Worm (Caenorhabditis elegans): ENCODE data around the gene C07A9.9.

The C07A9.9 gene

DNA sequence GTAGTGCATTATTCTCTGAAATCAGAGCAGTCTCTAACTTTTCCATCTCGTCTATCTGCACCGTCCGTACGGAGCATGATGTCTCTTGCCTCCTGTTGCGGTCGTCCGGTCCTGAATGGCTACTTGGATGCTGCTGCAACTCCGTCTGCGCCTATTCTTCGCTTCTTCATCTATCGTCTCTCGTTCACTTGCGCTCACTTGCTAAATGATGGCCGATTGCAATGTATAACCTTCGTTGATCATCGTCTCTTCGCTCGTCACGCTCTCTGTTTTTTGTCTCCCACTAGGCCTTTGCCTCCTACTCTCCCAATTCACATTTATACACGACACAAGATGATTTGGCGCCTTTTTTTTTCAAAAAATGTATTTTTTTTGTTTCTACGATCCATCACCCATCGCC lies 29.9 kb upstream of the C07A9.9 start:
- TF ChIP-seq egl-5 (tag; optimal IDR thresholded peaks at IDR 0.05) = no peak
- no peak for TF ChIP-seq ztf-4 (tag; optimal IDR thresholded peaks at IDR 0.05)
- TF ChIP-seq jun-1 (tag; optimal IDR thresholded peaks at IDR 0.05) = peak; percentile 1
- no peak for TF ChIP-seq ZK546.5 (tag; optimal IDR thresholded peaks at IDR 0.05)
- no peak for TF ChIP-seq lsy-12 (tag; optimal IDR thresholded peaks at IDR 0.05)
- peak; percentile 45 for TF ChIP-seq pqm-1 (tag; optimal IDR thresholded peaks at IDR 0.05)
- peak; percentile 89 for TF ChIP-seq nfya-1 (tag; optimal IDR thresholded peaks at IDR 0.05; ENCODE audit: insufficient read depth)
- peak; percentile 74 for TF ChIP-seq lin-15B (tag; optimal IDR thresholded peaks at IDR 0.05)
- TF ChIP-seq hmg-11 (tag; optimal IDR thresholded peaks at IDR 0.05) = peak; percentile 75
- TF ChIP-seq sea-2 (GFP tag; optimal IDR thresholded peaks at IDR 0.05) = no peak
- TF ChIP-seq skn-1 (tag; optimal IDR thresholded peaks at IDR 0.05) = peak; percentile 42
- peak; percentile 12 for TF ChIP-seq ama-1 (optimal IDR thresholded peaks at IDR 0.05)
- no peak for TF ChIP-seq nhr-12 (tag; optimal IDR thresholded peaks at IDR 0.05)
- no peak for TF ChIP-seq egl-27 (tag; optimal IDR thresholded peaks at IDR 0.05)
- no peak for TF ChIP-seq elt-3 (tag; optimal IDR thresholded peaks at IDR 0.05)
- no peak for TF ChIP-seq zag-1 (tag; optimal IDR thresholded peaks at IDR 0.05)
- TF ChIP-seq elt-2 (tag; optimal IDR thresholded peaks at IDR 0.05) = peak; percentile 23
- TF ChIP-seq nhr-237 (tag; optimal IDR thresholded peaks at IDR 0.05) = no peak
- TF ChIP-seq ceh-16 (tag; optimal IDR thresholded peaks at IDR 0.05) = no peak
- no peak for TF ChIP-seq fos-1 (tag; optimal IDR thresholded peaks at IDR 0.05)
- peak; percentile 37 for TF ChIP-seq nhr-23 (tag; optimal IDR thresholded peaks at IDR 0.05)
- TF ChIP-seq nhr-43 (tag; optimal IDR thresholded peaks at IDR 0.05; ENCODE audit: poor library complexity, severe bottlenecking) = peak; percentile 10
- peak; percentile 93 for TF ChIP-seq lin-39 (tag; optimal IDR thresholded peaks at IDR 0.05)
- TF ChIP-seq mdl-1 (tag; optimal IDR thresholded peaks at IDR 0.05) = no peak
- peak; percentile 18 for TF ChIP-seq tbx-2 (tag; optimal IDR thresholded peaks at IDR 0.05)
- TF ChIP-seq elt-1 (tag; optimal IDR thresholded peaks at IDR 0.05) = peak; percentile 21
- no peak for TF ChIP-seq nhr-67 (tag; optimal IDR thresholded peaks at IDR 0.05)
- no peak for TF ChIP-seq nhr-28 (tag; optimal IDR thresholded peaks at IDR 0.05)
- TF ChIP-seq eor-1 (tag; optimal IDR thresholded peaks at IDR 0.05) = no peak
- TF ChIP-seq snpc-4 (tag; optimal IDR thresholded peaks at IDR 0.05) = peak; percentile 59
- TF ChIP-seq nhr-25 (tag; optimal IDR thresholded peaks at IDR 0.05) = peak; percentile 14
- TF ChIP-seq ztf-11 (tag; optimal IDR thresholded peaks at IDR 0.05) = no peak
- peak; percentile 56 for TF ChIP-seq pha-4 (tag; optimal IDR thresholded peaks at IDR 0.05)
- no peak for TF ChIP-seq nhr-11 (tag; optimal IDR thresholded peaks at IDR 0.05)
- no peak for TF ChIP-seq fkh-2 (tag; optimal IDR thresholded peaks at IDR 0.05)
- no peak for TF ChIP-seq fkh-10 (GFP tag; optimal IDR thresholded peaks at IDR 0.05)
- TF ChIP-seq ceh-9 (tag; optimal IDR thresholded peaks at IDR 0.05) = no peak
- TF ChIP-seq aly-2 (tag; optimal IDR thresholded peaks at IDR 0.05) = no peak
- TF ChIP-seq R02D3.7 (tag; optimal IDR thresholded peaks at IDR 0.05) = no peak
- TF ChIP-seq nhr-77 (tag; optimal IDR thresholded peaks at IDR 0.05) = no peak

DNA sequence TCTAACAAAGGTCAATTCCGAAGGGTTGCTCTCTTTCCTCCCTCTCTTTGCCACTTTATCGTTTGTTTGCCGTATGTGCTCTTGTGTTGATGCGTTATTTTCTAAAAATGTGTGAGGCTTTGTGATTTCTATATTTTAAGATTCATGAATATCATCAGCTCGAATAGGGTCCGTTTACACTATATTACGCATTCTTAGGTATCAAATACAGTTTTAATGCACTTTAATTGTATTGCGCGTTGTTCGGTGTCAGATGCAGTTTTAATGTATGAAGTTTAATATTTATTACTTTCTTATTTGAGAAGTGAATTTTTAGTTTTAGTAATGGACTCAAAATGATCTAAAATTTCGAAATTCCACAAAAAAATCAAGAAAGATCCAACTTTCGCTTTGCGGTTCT lies 29.0 kb upstream of the C07A9.9 start, which contains the start of gene bud-31:
Gene bud-31 (minus strand): TSS at position 101 of the 400 bp plus-strand sequence.
- TF ChIP-seq unc-39 (tag; optimal IDR thresholded peaks at IDR 0.05) = no peak
- TF ChIP-seq snpc-4 (tag; optimal IDR thresholded peaks at IDR 0.05) = no peak

DNA sequence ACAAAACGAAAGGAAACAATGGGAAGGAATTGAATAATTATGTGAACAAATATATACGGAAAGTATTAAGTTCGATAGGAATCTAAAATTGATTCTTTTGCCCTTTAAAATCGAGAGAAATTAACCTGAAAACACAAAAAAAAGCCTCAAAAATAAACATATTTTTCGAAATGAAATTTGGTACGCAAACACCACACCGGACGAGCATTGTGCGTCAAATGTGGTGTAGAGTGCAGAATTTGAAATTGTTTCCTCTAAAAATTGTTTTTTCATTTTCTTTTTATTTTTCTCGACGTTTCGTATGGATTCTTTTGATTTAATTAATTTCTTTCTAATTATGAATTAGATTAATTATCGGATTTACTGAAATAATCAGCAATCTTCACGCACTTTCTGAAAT lies 27.9 kb upstream of the C07A9.9 start:
- peak; percentile 16 for TF ChIP-seq hmg-11 (tag; optimal IDR thresholded peaks at IDR 0.05)
- TF ChIP-seq egl-5 (tag; optimal IDR thresholded peaks at IDR 0.05) = no peak
- no peak for TF ChIP-seq nhr-76 (tag; optimal IDR thresholded peaks at IDR 0.05)
- TF ChIP-seq mdl-1 (tag; optimal IDR thresholded peaks at IDR 0.05) = no peak
- TF ChIP-seq pha-4 (tag; optimal IDR thresholded peaks at IDR 0.05) = peak; percentile 28
- no peak for TF ChIP-seq nhr-11 (tag; optimal IDR thresholded peaks at IDR 0.05)
- TF ChIP-seq egl-27 (tag; optimal IDR thresholded peaks at IDR 0.05) = no peak
- TF ChIP-seq daf-12 (tag; optimal IDR thresholded peaks at IDR 0.05) = no peak
- TF ChIP-seq ceh-28 (tag; optimal IDR thresholded peaks at IDR 0.05) = no peak
- TF ChIP-seq nhr-77 (tag; optimal IDR thresholded peaks at IDR 0.05) = no peak
- TF ChIP-seq nhr-237 (tag; optimal IDR thresholded peaks at IDR 0.05) = no peak
- no peak for TF ChIP-seq elt-3 (tag; optimal IDR thresholded peaks at IDR 0.05)
- TF ChIP-seq sea-2 (GFP tag; optimal IDR thresholded peaks at IDR 0.05) = no peak
- TF ChIP-seq ceh-16 (tag; optimal IDR thresholded peaks at IDR 0.05) = no peak
- TF ChIP-seq nhr-28 (tag; optimal IDR thresholded peaks at IDR 0.05) = no peak
- peak; percentile 19 for TF ChIP-seq lin-15B (tag; optimal IDR thresholded peaks at IDR 0.05)
- TF ChIP-seq pqm-1 (tag; optimal IDR thresholded peaks at IDR 0.05) = no peak
- TF ChIP-seq ztf-4 (tag; optimal IDR thresholded peaks at IDR 0.05) = no peak
- no peak for TF ChIP-seq fkh-2 (tag; optimal IDR thresholded peaks at IDR 0.05)
- TF ChIP-seq mml-1 (tag; optimal IDR thresholded peaks at IDR 0.05) = no peak
- TF ChIP-seq ceh-9 (tag; optimal IDR thresholded peaks at IDR 0.05) = no peak
- peak; percentile 52 for TF ChIP-seq nfya-1 (tag; optimal IDR thresholded peaks at IDR 0.05; ENCODE audit: insufficient read depth)
- no peak for TF ChIP-seq elt-2 (tag; optimal IDR thresholded peaks at IDR 0.05)
- TF ChIP-seq lin-39 (tag; optimal IDR thresholded peaks at IDR 0.05) = no peak
- TF ChIP-seq tbx-2 (tag; optimal IDR thresholded peaks at IDR 0.05) = no peak
- TF ChIP-seq jun-1 (tag; optimal IDR thresholded peaks at IDR 0.05) = no peak
- TF ChIP-seq nhr-25 (tag; optimal IDR thresholded peaks at IDR 0.05) = peak; percentile 6
- TF ChIP-seq ZK546.5 (tag; optimal IDR thresholded peaks at IDR 0.05) = no peak
- TF ChIP-seq unc-39 (tag; optimal IDR thresholded peaks at IDR 0.05) = no peak

All from whole organism, L3 larva.